Fruit fly (Drosophila melanogaster): ENCODE results near the gene CG31730.

The CG31730 gene

dm6 chr2L:13285791-13286190, 26.2 kb upstream of the CG31730 start:
- TF ChIP-seq CG5204 (GFP tag; optimal IDR thresholded peaks at IDR 0.05), result no peak
- no peak for TF ChIP-seq CG11617 (GFP tag; optimal IDR thresholded peaks at IDR 0.05)
- TF ChIP-seq cnc (optimal IDR thresholded peaks at IDR 0.05), result no peak
- no peak for TF ChIP-seq CG1620 (GFP tag; optimal IDR thresholded peaks at IDR 0.05)
- TF ChIP-seq tj (GFP tag; optimal IDR thresholded peaks at IDR 0.05), result no peak
- TF ChIP-seq kay (GFP tag; ENCODE audit: borderline replicate concordance), result no peak
- TF ChIP-seq Mnt (GFP tag; optimal IDR thresholded peaks at IDR 0.05), result no peak
- TF ChIP-seq CG33017 (tag; optimal IDR thresholded peaks at IDR 0.05), result no peak

- TF ChIP-seq CG5204 (GFP tag; optimal IDR thresholded peaks at IDR 0.05), result no peak
- no peak for TF ChIP-seq cnc (optimal IDR thresholded peaks at IDR 0.05)
- TF ChIP-seq Crg-1 (GFP tag; optimal IDR thresholded peaks at IDR 0.05), result no peak
- no peak for TF ChIP-seq ovo (GFP tag; optimal IDR thresholded peaks at IDR 0.05)
- TF ChIP-seq CG14711 (tag; optimal IDR thresholded peaks at IDR 0.05), result no peak
- no peak for TF ChIP-seq CG11617 (GFP tag; optimal IDR thresholded peaks at IDR 0.05)
- no peak for TF ChIP-seq Mnt (GFP tag; optimal IDR thresholded peaks at IDR 0.05)
- TF ChIP-seq CG7101 (tag; optimal IDR thresholded peaks at IDR 0.05), result no peak
- TF ChIP-seq CG33017 (tag; optimal IDR thresholded peaks at IDR 0.05), result no peak
- no peak for TF ChIP-seq pad (GFP tag; optimal IDR thresholded peaks at IDR 0.05)
- no peak for TF ChIP-seq Clk (GFP tag; optimal IDR thresholded peaks at IDR 0.05)
- TF ChIP-seq bab1 (GFP tag; optimal IDR thresholded peaks at IDR 0.05), result no peak
- no peak for TF ChIP-seq CG12768 (GFP tag; optimal IDR thresholded peaks at IDR 0.05)
- TF ChIP-seq CG7045 (GFP tag; optimal IDR thresholded peaks at IDR 0.05), result no peak
- no peak for TF ChIP-seq toe (GFP tag; optimal IDR thresholded peaks at IDR 0.05)
- TF ChIP-seq tj (GFP tag; optimal IDR thresholded peaks at IDR 0.05), result no peak
Observed at dm6 chr2L:13272541-13272940, 13.0 kb upstream of the CG31730 start.

dm6 chr2L:13268040-13268652, 8.6 kb upstream of the CG31730 start:
- TF ChIP-seq CG11617 (GFP tag; optimal IDR thresholded peaks at IDR 0.05), result no peak
- no peak for TF ChIP-seq CG1620 (GFP tag; optimal IDR thresholded peaks at IDR 0.05)
- TF ChIP-seq CG5204 (GFP tag; optimal IDR thresholded peaks at IDR 0.05), result no peak
- no peak for TF ChIP-seq cnc (optimal IDR thresholded peaks at IDR 0.05)
- TF ChIP-seq CG7045 (GFP tag; optimal IDR thresholded peaks at IDR 0.05), result no peak
- no peak for TF ChIP-seq CG14711 (tag; optimal IDR thresholded peaks at IDR 0.05)

dm6 chr2L:13266627-13267026, 7.1 kb upstream of the CG31730 start:
- TF ChIP-seq CG5204 (GFP tag; optimal IDR thresholded peaks at IDR 0.05) (no peak), Mnt (GFP tag; optimal IDR thresholded peaks at IDR 0.05) (no peak), pad (GFP tag; optimal IDR thresholded peaks at IDR 0.05) (no peak), CG33017 (tag; optimal IDR thresholded peaks at IDR 0.05) (no peak), CG1620 (GFP tag; optimal IDR thresholded peaks at IDR 0.05) (no peak), CG7045 (GFP tag; optimal IDR thresholded peaks at IDR 0.05) (no peak), CG7101 (tag; optimal IDR thresholded peaks at IDR 0.05) (no peak), Hr96 (GFP tag; optimal IDR thresholded peaks at IDR 0.05) (no peak), tj (GFP tag; optimal IDR thresholded peaks at IDR 0.05) (no peak), CG14711 (tag; optimal IDR thresholded peaks at IDR 0.05) (no peak), cic (GFP tag; optimal IDR thresholded peaks at IDR 0.05) (no peak), bab1 (GFP tag; optimal IDR thresholded peaks at IDR 0.05) (no peak), kay (GFP tag; ENCODE audit: borderline replicate concordance) (no peak), ovo (GFP tag; optimal IDR thresholded peaks at IDR 0.05) (no peak), CG12768 (GFP tag; optimal IDR thresholded peaks at IDR 0.05) (no peak), cnc (optimal IDR thresholded peaks at IDR 0.05) (no peak), CG11617 (GFP tag; optimal IDR thresholded peaks at IDR 0.05) (no peak)

dm6 chr2L:13265776-13266175, 6.2 kb upstream of the CG31730 start, which contains the start of gene CG31848:
CG31848 (minus strand) TSS chr2L:13265876.
- TF ChIP-seq pad (GFP tag; optimal IDR thresholded peaks at IDR 0.05), result no peak
- no peak for TF ChIP-seq ovo (GFP tag; optimal IDR thresholded peaks at IDR 0.05)
- no peak for TF ChIP-seq cnc (optimal IDR thresholded peaks at IDR 0.05)
- no peak for TF ChIP-seq Crg-1 (GFP tag; optimal IDR thresholded peaks at IDR 0.05)
- no peak for TF ChIP-seq cic (GFP tag; optimal IDR thresholded peaks at IDR 0.05)
- no peak for TF ChIP-seq CG14711 (tag; optimal IDR thresholded peaks at IDR 0.05)
- no peak for TF ChIP-seq CG12768 (GFP tag; optimal IDR thresholded peaks at IDR 0.05)
- TF ChIP-seq tj (GFP tag; optimal IDR thresholded peaks at IDR 0.05), result no peak
- no peak for TF ChIP-seq CG33017 (tag; optimal IDR thresholded peaks at IDR 0.05)
- TF ChIP-seq toe (GFP tag; optimal IDR thresholded peaks at IDR 0.05), result no peak
- no peak for TF ChIP-seq CG7045 (GFP tag; optimal IDR thresholded peaks at IDR 0.05)
- no peak for TF ChIP-seq CG1620 (GFP tag; optimal IDR thresholded peaks at IDR 0.05)
- TF ChIP-seq Hr96 (GFP tag; optimal IDR thresholded peaks at IDR 0.05), result no peak

- TF ChIP-seq CG5204 (GFP tag; optimal IDR thresholded peaks at IDR 0.05), result no peak
- no peak for TF ChIP-seq Hr96 (GFP tag; optimal IDR thresholded peaks at IDR 0.05)
- no peak for TF ChIP-seq ovo (GFP tag; optimal IDR thresholded peaks at IDR 0.05)
Observed at dm6 chr2L:13260740-13261139, 1.2 kb upstream of the CG31730 start, which contains the start of gene CG44085. CG44085 (plus strand) TSS chr2L:13261008.

- TF ChIP-seq CG33017 (tag; optimal IDR thresholded peaks at IDR 0.05), result no peak
- no peak for TF ChIP-seq pad (GFP tag; optimal IDR thresholded peaks at IDR 0.05)
- no peak for TF ChIP-seq tj (GFP tag; optimal IDR thresholded peaks at IDR 0.05)
- no peak for TF ChIP-seq CG1620 (GFP tag; optimal IDR thresholded peaks at IDR 0.05)
- no peak for TF ChIP-seq CG5204 (GFP tag; optimal IDR thresholded peaks at IDR 0.05)
- TF ChIP-seq CG14711 (tag; optimal IDR thresholded peaks at IDR 0.05), result no peak
- TF ChIP-seq cnc (optimal IDR thresholded peaks at IDR 0.05), result no peak
- no peak for TF ChIP-seq toe (GFP tag; optimal IDR thresholded peaks at IDR 0.05)
- no peak for TF ChIP-seq Mnt (GFP tag; optimal IDR thresholded peaks at IDR 0.05)
Observed at dm6 chr2L:13258702-13259101, 841 bp downstream of the CG31730 start.
